Worm (Caenorhabditis elegans): ENCODE measurements around the gene K10D11.7.

- TF ChIP-seq ama-1 (optimal IDR thresholded peaks at IDR 0.05) (no peak), unc-39 (tag; optimal IDR thresholded peaks at IDR 0.05) (no peak), dmd-6 (GFP tag; IDR thresholded peaks at IDR 0.05) (no peak)
Measured at ce11 chrIV:13036835-13037234, 41.0 kb upstream of the K10D11.7 start.
